Fruit fly (Drosophila melanogaster) whole organism, embryonic: ENCODE data around the gene CG14401.

ENCODE experiments used
- Abd-B ChIP-seq: fragments of 200-800 bp; sonication (Bioruptor generic); optimal IDR thresholded peaks from 2 replicates; lab custom pipeline; 2018; ENCODE audit warnings: missing biosample characterization, mild to moderate bottlenecking, missing genetic modification characterization, moderate library complexity
- CG1024 ChIP-seq: fragments of 200-800 bp; sonication (Bioruptor generic); IDR thresholded peaks from 2 replicates; pipeline ENCODE4 v1.3.6; 2022; ENCODE audit warnings: missing biosample characterization, missing genetic modification characterization
- CG10267 ChIP-seq: fragments of 200-800 bp; sonication (Bioruptor generic); optimal IDR thresholded peaks from 2 replicates; lab custom pipeline; 2018; ENCODE audit warnings: missing biosample characterization, mild to moderate bottlenecking, missing genetic modification characterization, moderate library complexity
- CG14965 ChIP-seq: fragments of 200-800 bp; sonication (Bioruptor generic); optimal IDR thresholded peaks from 2 replicates; lab custom pipeline; 2016; ENCODE audit warnings: missing biosample characterization, missing genetic modification characterization, borderline replicate concordance
- CG15073 ChIP-seq: fragments of 200-800 bp; sonication (Bioruptor generic); optimal IDR thresholded peaks from 2 replicates; lab custom pipeline; 2016; ENCODE audit warnings: missing biosample characterization, missing genetic modification characterization
- CG17186 ChIP-seq: fragments of 200-800 bp; sonication (Bioruptor generic); optimal IDR thresholded peaks from 3 replicates; lab custom pipeline; 2017; ENCODE audit warnings: missing biosample characterization, missing genetic modification reagents, missing genetic modification characterization
- CG18476 ChIP-seq: fragments of 200-800 bp; sonication (Bioruptor generic); optimal IDR thresholded peaks from 2 replicates; lab custom pipeline; 2016; ENCODE audit warnings: missing biosample characterization, mild to moderate bottlenecking, missing genetic modification characterization
- CG2199 ChIP-seq: fragments of 200-800 bp; sonication (Bioruptor generic); IDR thresholded peaks from 3 replicates; pipeline ENCODE4 v1.3.6; 2022; ENCODE audit warnings: missing biosample characterization, missing genetic modification characterization
- CG32532 ChIP-seq: fragments of 200-800 bp; sonication (Bioruptor generic); IDR thresholded peaks from 2 replicates; pipeline ENCODE4 v1.3.6; 2022; ENCODE audit warnings: missing biosample characterization, missing genetic modification characterization
- CG32772 ChIP-seq: fragments of 200-800 bp; sonication (Bioruptor generic); IDR thresholded peaks from 2 replicates; pipeline ENCODE4 v1.3.6; 2022; ENCODE audit warnings: missing biosample characterization, missing genetic modification characterization
- CG3407 ChIP-seq: fragments of 200-800 bp; sonication (Bioruptor generic); optimal IDR thresholded peaks from 2 replicates; lab custom pipeline; 2018; ENCODE audit warnings: missing biosample characterization, mild to moderate bottlenecking, missing genetic modification characterization
- CG34224 ChIP-seq: fragments of 200-800 bp; sonication (Bioruptor generic); IDR thresholded peaks from 3 replicates; pipeline ENCODE4 v1.3.6; 2022; ENCODE audit warnings: missing biosample characterization, missing genetic modification characterization; ENCODE audit not compliant: partially characterized antibody
- CG34376 ChIP-seq: fragments of 200-800 bp; sonication (Bioruptor generic); optimal IDR thresholded peaks from 2 replicates; lab custom pipeline; 2018; ENCODE audit warnings: missing biosample characterization, mild to moderate bottlenecking, missing genetic modification characterization
- CG6765 ChIP-seq: fragments of 200-800 bp; sonication (Bioruptor generic); optimal IDR thresholded peaks from 3 replicates; lab custom pipeline; 2017; ENCODE audit warnings: missing biosample characterization, mild to moderate bottlenecking, missing genetic modification characterization
- CG6813 ChIP-seq: fragments of 200-800 bp; sonication (Bioruptor generic); optimal IDR thresholded peaks from 2 replicates; lab custom pipeline; 2017; ENCODE audit warnings: missing biosample characterization, missing genetic modification characterization, mild to moderate bottlenecking, moderate library complexity, missing genetic modification reagents
- CG8359 ChIP-seq: fragments of 200-800 bp; sonication (Bioruptor generic); optimal IDR thresholded peaks from 2 replicates; lab custom pipeline; 2017; ENCODE audit warnings: missing biosample characterization, mild to moderate bottlenecking, missing genetic modification characterization, borderline replicate concordance
- CTCF ChIP-seq: fragments of 200-800 bp; sonication (Bioruptor generic); optimal IDR thresholded peaks from 2 replicates; lab custom pipeline; 2017; ENCODE audit warnings: missing biosample characterization, mild to moderate bottlenecking, missing genetic modification characterization, moderate library complexity
- HLHmδ ChIP-seq: fragments of 200-800 bp; sonication (Bioruptor generic); optimal IDR thresholded peaks from 2 replicates; lab custom pipeline; 2018; ENCODE audit warnings: missing biosample characterization, mild to moderate bottlenecking, missing genetic modification characterization, moderate library complexity
- Lpt ChIP-seq: fragments of >200 bp; optimal IDR thresholded peaks from 2 replicates; lab custom pipeline; 2018; ENCODE audit warnings: missing biosample characterization, missing genetic modification characterization
- Med ChIP-seq: fragments of 200-800 bp; sonication (Bioruptor generic); peaks from one replicate; lab custom pipeline; 2016; ENCODE audit warnings: missing biosample characterization, missing genetic modification characterization, mild to moderate bottlenecking, inconsistent platforms, moderate library complexity
- Opbp ChIP-seq: fragments of 200-800 bp; sonication (Bioruptor generic); IDR thresholded peaks from 3 replicates; pipeline ENCODE4 v1.3.6; 2022; ENCODE audit warnings: missing biosample characterization, missing genetic modification characterization; ENCODE audit not compliant: partially characterized antibody
- Trl ChIP-seq, 3 experiments: fragments of >200 bp in 2 of 3; fragments of 200-800 bp in 1 of 3; sonication (Bioruptor generic) in 1 of 3; optimal IDR thresholded peaks; 2 replicates in 1 of 3; 3 replicates in 2 of 3; lab custom pipeline; 2016 to 2017; ENCODE audit warnings: missing biosample characterization in 1 of 3, missing genetic modification characterization in 1 of 3
- chinmo ChIP-seq: fragments of 200-800 bp; sonication (Bioruptor generic); IDR thresholded peaks from 4 replicates; pipeline ENCODE4 v1.3.6; 2022; ENCODE audit warnings: missing biosample characterization, missing genetic modification characterization; ENCODE audit not compliant: partially characterized antibody
- crol ChIP-seq: fragments of 200-800 bp; sonication (Bioruptor generic); IDR thresholded peaks from 2 replicates; pipeline ENCODE4 v1.3.6; 2022; ENCODE audit warnings: missing biosample characterization, missing genetic modification characterization
- dimm ChIP-seq: fragments of 200-800 bp; sonication (Bioruptor generic); IDR thresholded peaks from 2 replicates; pipeline ENCODE4 v1.3.6; 2022; ENCODE audit warnings: missing biosample characterization, missing genetic modification characterization
- exex ChIP-seq: fragments of 200-800 bp; sonication (Bioruptor generic); optimal IDR thresholded peaks from 4 replicates; lab custom pipeline; 2018; ENCODE audit warnings: missing biosample characterization, mild to moderate bottlenecking, missing genetic modification characterization, moderate library complexity
- hbn ChIP-seq: fragments of 200-800 bp; sonication (Bioruptor generic); IDR thresholded peaks from 2 replicates; pipeline ENCODE4 v1.3.6; 2022; ENCODE audit warnings: missing biosample characterization, missing genetic modification characterization; ENCODE audit not compliant: partially characterized antibody
- hth ChIP-seq: fragments of >200 bp; optimal IDR thresholded peaks from 2 replicates; lab custom pipeline; 2017; ENCODE audit warnings: inconsistent platforms
- knrl ChIP-seq: fragments of 200-800 bp; sonication (Bioruptor generic); IDR thresholded peaks from 3 replicates; pipeline ENCODE4 v1.3.6; 2022; ENCODE audit warnings: missing biosample characterization, missing genetic modification characterization; ENCODE audit not compliant: partially characterized antibody
- mirr ChIP-seq: fragments of 200-800 bp; sonication (Bioruptor generic); optimal IDR thresholded peaks from 3 replicates; lab custom pipeline; 2018; ENCODE audit warnings: missing biosample characterization, mild to moderate bottlenecking, missing genetic modification characterization
- oc ChIP-seq: fragments of 200-800 bp; sonication (Bioruptor generic); optimal IDR thresholded peaks from 2 replicates; lab custom pipeline; 2018; ENCODE audit warnings: missing biosample characterization, mild to moderate bottlenecking, missing genetic modification characterization, moderate library complexity
- phol ChIP-seq: fragments of 200-800 bp; sonication (Bioruptor generic); optimal IDR thresholded peaks from 3 replicates; lab custom pipeline; 2018; ENCODE audit warnings: missing biosample characterization, mild to moderate bottlenecking, missing genetic modification characterization, moderate library complexity
- run ChIP-seq: fragments of 200-800 bp; sonication (Bioruptor generic); optimal IDR thresholded peaks from 3 replicates; lab custom pipeline; 2018; ENCODE audit warnings: missing biosample characterization, mild to moderate bottlenecking, missing genetic modification characterization
- sob ChIP-seq: fragments of 200-800 bp; sonication (Bioruptor generic); IDR thresholded peaks from 2 replicates; pipeline ENCODE4 v1.3.6; 2022; ENCODE audit warnings: missing biosample characterization, missing genetic modification characterization
- stc ChIP-seq: fragments of 200-800 bp; sonication (Bioruptor generic); IDR thresholded peaks from 2 replicates; pipeline ENCODE4 v1.3.6; 2022; ENCODE audit warnings: missing biosample characterization, missing genetic modification characterization
- stwl ChIP-seq: fragments of 200-800 bp; sonication (Bioruptor generic); optimal IDR thresholded peaks from 3 replicates; lab custom pipeline; 2018; ENCODE audit warnings: missing biosample characterization, mild to moderate bottlenecking, missing genetic modification characterization, moderate library complexity
- sug ChIP-seq: fragments of 200-800 bp; optimal IDR thresholded peaks from 2 replicates; lab custom pipeline; 2019; ENCODE audit warnings: missing biosample characterization, mild to moderate bottlenecking, missing genetic modification characterization, moderate library complexity
- tio ChIP-seq: fragments of 200-800 bp; sonication (Bioruptor generic); optimal IDR thresholded peaks from 2 replicates; lab custom pipeline; 2017; ENCODE audit warnings: missing biosample characterization, missing genetic modification characterization, inconsistent platforms
- unc-4 ChIP-seq: fragments of 200-800 bp; sonication (Bioruptor generic); IDR thresholded peaks from 2 replicates; pipeline ENCODE4 v1.3.6; 2022; ENCODE audit warnings: missing biosample characterization, missing genetic modification characterization; ENCODE audit not compliant: partially characterized antibody

The CG14401 gene

DNA sequence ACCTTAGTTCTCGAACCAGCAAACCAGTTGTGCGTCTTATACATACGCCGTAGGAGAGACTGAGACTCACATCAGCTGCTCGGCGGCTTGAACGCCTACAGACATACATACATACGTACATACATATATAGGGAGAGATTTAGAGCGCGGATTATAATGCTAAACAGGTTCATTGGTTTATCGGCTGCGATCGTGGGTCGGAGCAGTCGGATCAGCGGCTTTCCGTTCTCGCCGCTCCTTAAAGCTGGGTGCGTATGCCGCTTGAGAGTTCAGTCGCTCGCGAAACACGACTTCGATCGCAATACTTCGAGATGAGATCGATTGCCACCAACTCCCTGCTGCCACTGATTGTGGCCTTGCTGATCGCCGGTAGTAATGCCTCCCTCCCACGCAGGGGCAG lies 44.4 kb upstream of the CG14401 start (continued):
- TF ChIP-seq oc (tag; lab: Kevin White, UChicago), result peak; percentile 71
- TF ChIP-seq CG32532, result 0 out of 2 replicates have a peak, but pooled peaks have one; percentile 23
- no peak for TF ChIP-seq CG10267 (tag; lab: Kevin White, UChicago)
- peak in 1 of 2 experiments; percentile 7 for TF ChIP-seq Trl (optimal IDR thresholded peaks at IDR 0.05; lab: Kevin White, UChicago)
- TF ChIP-seq Trl (GFP tag; optimal IDR thresholded peaks at IDR 0.05; lab: Kevin White, UChicago), result no peak
- no peak for TF ChIP-seq hth (lab: Kevin White, UChicago)
- TF ChIP-seq chinmo (GFP tag; lab: Robert Waterston, UW), result 0 out of 4 replicates have a peak, but pooled peaks have one; percentile 49
- peak; percentile 28 for TF ChIP-seq HLHmδ
- TF ChIP-seq CG6765 (GFP tag; lab: Kevin White, UChicago), result no peak
- TF ChIP-seq phol (tag; lab: Kevin White, UChicago), result no peak
- TF ChIP-seq, all 482 proteins: peak for 16

DNA sequence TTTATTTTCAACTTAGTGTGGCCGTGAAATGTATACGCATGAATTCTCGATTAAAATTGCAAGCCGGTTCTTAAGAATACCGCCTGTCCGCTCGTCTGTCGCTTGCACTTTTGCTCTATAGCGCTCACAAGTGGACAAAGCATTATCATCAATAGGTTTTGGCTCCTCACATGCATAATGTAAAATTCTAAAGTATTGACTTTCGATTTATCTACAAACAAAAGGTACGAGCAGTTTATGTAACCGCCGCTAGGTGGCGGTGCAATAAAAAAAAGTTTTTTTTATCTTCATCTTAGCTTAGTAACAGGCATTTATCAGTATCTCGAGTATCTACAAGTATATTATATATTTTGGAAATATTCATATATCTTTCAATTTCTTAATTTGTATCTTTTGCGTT lies 43.4 kb upstream of the CG14401 start:
- TF ChIP-seq Abd-B (GFP tag; lab: Kevin White, UChicago), result no peak
- TF ChIP-seq CG17186, result no peak
- TF ChIP-seq CG8359 (GFP tag; lab: Kevin White, UChicago), result no peak
- TF ChIP-seq CG34224 (GFP tag; lab: Robert Waterston, UW), result no peak
- no peak for TF ChIP-seq run (tag; lab: Kevin White, UChicago)
- TF ChIP-seq sob, result no peak
- no peak for TF ChIP-seq CG3407 (GFP tag; lab: Kevin White, UChicago)
- no peak for TF ChIP-seq dimm (GFP tag; lab: Robert Waterston, UW)
- no peak for TF ChIP-seq tio (GFP tag; lab: Kevin White, UChicago)
- TF ChIP-seq hbn (GFP tag; lab: Robert Waterston, UW), result no peak
- no peak for TF ChIP-seq stc (GFP tag; lab: Robert Waterston, UW)
- TF ChIP-seq CG14965 (GFP tag; lab: Kevin White, UChicago), result no peak
- TF ChIP-seq CTCF (GFP tag; lab: Kevin White, UChicago), result peak; percentile 91
- TF ChIP-seq CG15073 (GFP tag; lab: Kevin White, UChicago), result no peak
- TF ChIP-seq crol (GFP tag; lab: Robert Waterston, UW), result no peak
- TF ChIP-seq CG18476 (GFP tag; lab: Kevin White, UChicago), result no peak
- TF ChIP-seq stwl (tag; lab: Kevin White, UChicago), result peak; percentile 30
- TF ChIP-seq Lpt, result no peak
- TF ChIP-seq knrl (GFP tag; lab: Robert Waterston, UW), result peak; percentile 29; the same call in 1 of the 3 replicates
- TF ChIP-seq unc-4 (GFP tag; lab: Robert Waterston, UW), result no peak
- peak; percentile 85 for TF ChIP-seq CG2199
- TF ChIP-seq, all 482 proteins: peak for 4

DNA sequence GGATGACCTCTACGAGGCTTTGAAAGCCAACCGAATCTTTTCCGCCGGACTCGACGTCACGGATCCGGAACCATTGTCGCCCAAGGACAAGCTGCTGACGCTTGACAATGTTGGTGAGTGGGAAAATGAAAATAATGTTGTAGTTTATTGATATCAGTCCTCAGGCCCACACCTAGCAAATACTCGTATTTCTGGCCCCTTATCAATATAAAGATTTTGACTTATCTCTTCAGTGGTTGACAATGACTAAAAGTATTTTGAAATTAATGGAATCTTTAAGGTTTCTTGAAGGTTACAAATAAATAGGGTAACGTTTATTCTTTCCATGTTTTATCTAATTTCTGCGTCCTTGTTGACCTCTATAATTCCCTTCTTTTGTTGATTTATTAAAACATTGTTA lies 42.6 kb upstream of the CG14401 start:
- TF ChIP-seq sug (tag; lab: Kevin White, UChicago) (peak; percentile 68), CG34376 (GFP tag; lab: Kevin White, UChicago) (peak; percentile 63), exex (tag; lab: Kevin White, UChicago) (peak; percentile 68), Opbp (GFP tag; lab: Robert Waterston, UW) (no peak), mirr (GFP tag; lab: Kevin White, UChicago) (peak; percentile 50), Med (GFP tag; lab: Kevin White, UChicago) (no peak), CG6813 (GFP tag; lab: Kevin White, UChicago) (no peak), CG1024 (no peak), CG32772 (no peak)
